Worm (Caenorhabditis elegans) whole organism, L4 larva: ENCODE results near the gene M03C11.6.

ENCODE experiments used
- T26A8.4 ChIP-seq: fragments of 200-800 bp; sonication (Bioruptor generic); IDR thresholded peaks from 2 replicates; pipeline ENCODE4 v1.3.6; 2022; ENCODE audit warnings: missing genetic modification characterization, missing compliant biosample characterization
- aha-1 ChIP-seq: fragments of 150-350 bp; peaks from one replicate; lab custom pipeline; 2014; ENCODE audit warnings: missing biosample characterization, missing genetic modification characterization
- php-3 ChIP-seq: fragments of 200-800 bp; sonication (Bioruptor generic); IDR thresholded peaks from 2 replicates; pipeline ENCODE4 v1.3.6; 2022; ENCODE audit warnings: missing genetic modification reagents, missing genetic modification characterization, missing compliant biosample characterization
- unc-62 ChIP-seq, 3 experiments: fragments of 150-350 bp in 1 of 3; sonication (generic microtip); optimal IDR thresholded peaks in 2 of 3; peaks in 1 of 3; 1 replicate in 1 of 3; 2 replicates in 2 of 3; lab custom pipeline; 2014 to 2017; ENCODE audit warnings: missing biosample characterization in 3 of 3, missing genetic modification characterization in 3 of 3, missing genetic modification reagents in 3 of 3, missing genotype in 1 of 3

The M03C11.6 gene

ce11 chrIII:10373845-10374244 is 50.0 kb downstream of the M03C11.6 start:
- no peak for TF ChIP-seq php-3 (GFP tag; lab: Robert Waterston, UW)
- peak in 1 of 2 experiments; percentile 95 for TF ChIP-seq unc-62 (GFP tag; optimal IDR thresholded peaks at IDR 0.05 in 1 of 2; lab: Kevin White, UChicago)
- TF ChIP-seq unc-62 (tag; optimal IDR thresholded peaks at IDR 0.05; lab: Kevin White, UChicago) = no peak
- peak; percentile 22 for TF ChIP-seq aha-1 (tag; lab: Kevin White, UChicago)
- TF ChIP-seq T26A8.4 = no peak
